Fruit fly (Drosophila melanogaster): ENCODE data around the gene CG13460.

The CG13460 gene

dm6 chr3L:15101639-15102413, 40.3 kb upstream of the CG13460 start (continued):
- TF ChIP-seq sisA (GFP tag; IDR thresholded peaks at IDR 0.05) (no peak), bbx (GFP tag; IDR thresholded peaks at IDR 0.05; ENCODE audit: partially characterized antibody) (peak; percentile 45; the same call in 1 of the 2 replicates), sr (GFP tag; IDR thresholded peaks at IDR 0.05) (0 out of 3 replicates have a peak, but pooled peaks have one; percentile 3), oc (tag; optimal IDR thresholded peaks at IDR 0.05) (no peak), pho (GFP tag; optimal IDR thresholded peaks at IDR 0.05) (no peak), hth (optimal IDR thresholded peaks at IDR 0.05) (no peak), maf-S (GFP tag; optimal IDR thresholded peaks at IDR 0.05) (no peak), CG15011 (GFP tag; optimal IDR thresholded peaks at IDR 0.05) (no peak), mld (GFP tag; IDR thresholded peaks at IDR 0.05; ENCODE audit: partially characterized antibody) (no peak), Trl (optimal IDR thresholded peaks at IDR 0.05) (peak; percentile 14 to 38), Trl (GFP tag; optimal IDR thresholded peaks at IDR 0.05) (no peak), Lim3 (GFP tag; IDR thresholded peaks at IDR 0.05) (no peak), Asciz (GFP tag; optimal IDR thresholded peaks at IDR 0.05) (no peak), mirr (GFP tag; optimal IDR thresholded peaks at IDR 0.05) (no peak), CG14860 (GFP tag; IDR thresholded peaks at IDR 0.05; ENCODE audit: partially characterized antibody) (no peak), scrt (GFP tag; optimal IDR thresholded peaks at IDR 0.05) (peak; percentile 80), abd-A (tag; optimal IDR thresholded peaks at IDR 0.05) (peak; percentile 59), CG5180 (GFP tag; optimal IDR thresholded peaks at IDR 0.05) (no peak), yki (optimal IDR thresholded peaks at IDR 0.05) (no peak), CG5953 (GFP tag; IDR thresholded peaks at IDR 0.05) (no peak), ken (GFP tag; IDR thresholded peaks at IDR 0.05) (no peak), CG6765 (GFP tag; optimal IDR thresholded peaks at IDR 0.05) (no peak), CG18011 (GFP tag; optimal IDR thresholded peaks at IDR 0.05) (no peak), CG13624 (GFP tag; optimal IDR thresholded peaks at IDR 0.05) (no peak), CG16815 (GFP tag; optimal IDR thresholded peaks at IDR 0.05) (no peak), Med (GFP tag) (peak; percentile 54), GATAe (GFP tag; conservative IDR thresholded peaks at IDR 0.05) (no peak), fd96Cb (tag; optimal IDR thresholded peaks at IDR 0.05) (no peak), CHES-1-like (GFP tag; optimal IDR thresholded peaks at IDR 0.05) (no peak), CG6254 (GFP tag; optimal IDR thresholded peaks at IDR 0.05) (no peak), CG6854 (GFP tag; optimal IDR thresholded peaks at IDR 0.05) (peak; percentile 46), CG34376 (GFP tag; optimal IDR thresholded peaks at IDR 0.05) (no peak), h (optimal IDR thresholded peaks at IDR 0.05) (no peak), CG9215 (GFP tag; IDR thresholded peaks at IDR 0.05) (no peak), CG18764 (GFP tag; optimal IDR thresholded peaks at IDR 0.05) (no peak), Chrac-16 (GFP tag; optimal IDR thresholded peaks at IDR 0.05) (no peak), CG2199 (GFP tag; IDR thresholded peaks at IDR 0.05) (0 out of 3 replicates have a peak, but pooled peaks have one; percentile 47), CG31441 (GFP tag; IDR thresholded peaks at IDR 0.05) (no peak), salm (tag; optimal IDR thresholded peaks at IDR 0.05) (no peak), zf30C (GFP tag; optimal IDR thresholded peaks at IDR 0.05) (no peak), croc (GFP tag; conservative IDR thresholded peaks at IDR 0.05) (no peak), row (GFP tag; IDR thresholded peaks at IDR 0.05) (peak; percentile 25; the same call in 1 of the 3 replicates), CG2678 (tag; optimal IDR thresholded peaks at IDR 0.05) (peak; percentile 24), Drgx (GFP tag; IDR thresholded peaks at IDR 0.05) (no peak), CG10267 (tag; optimal IDR thresholded peaks at IDR 0.05) (no peak), lab (GFP tag; optimal IDR thresholded peaks at IDR 0.05) (no peak), CG8290 (GFP tag; optimal IDR thresholded peaks at IDR 0.05) (no peak), CG8290 (tag; optimal IDR thresholded peaks at IDR 0.05) (no peak), CG4328 (GFP tag; optimal IDR thresholded peaks at IDR 0.05) (no peak), Xrp1 (GFP tag; IDR thresholded peaks at IDR 0.05) (no peak), CG17359 (tag; optimal IDR thresholded peaks at IDR 0.05) (no peak)
